Worm (Caenorhabditis elegans): ENCODE data around the gene F28A10.8.

F28A10.8 gene

DNA sequence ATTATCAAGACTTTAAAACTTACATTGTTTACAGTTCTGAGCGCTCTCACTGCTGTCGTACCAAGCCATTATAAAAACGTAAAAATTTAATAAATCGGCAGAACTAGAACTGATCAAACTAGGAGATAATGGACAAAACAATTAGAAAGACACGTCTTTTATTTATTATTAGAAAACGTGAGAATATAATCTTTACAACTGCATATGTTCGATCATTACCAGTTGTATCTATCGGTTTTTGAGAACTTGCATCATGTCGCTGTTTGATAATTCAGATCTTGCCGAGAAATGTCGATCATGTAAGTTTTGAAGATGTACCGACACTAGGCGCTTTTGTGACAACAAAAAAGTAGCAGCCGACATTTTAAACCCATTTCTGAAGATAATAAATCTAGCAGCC, 7.3 kb upstream of the F28A10.8 start, which contains the start of gene F28A10.7:
F28A10.7 (minus strand) TSS at position 101 of the 400 bp plus-strand sequence.
- TF ChIP-seq aly-2 (tag; optimal IDR thresholded peaks at IDR 0.05) (no peak), ceh-82 (tag; optimal IDR thresholded peaks at IDR 0.05) (no peak), nhr-237 (tag; optimal IDR thresholded peaks at IDR 0.05) (no peak), mbf-1 (tag; optimal IDR thresholded peaks at IDR 0.05) (no peak), elt-3 (tag; optimal IDR thresholded peaks at IDR 0.05) (no peak), mdl-1 (tag; optimal IDR thresholded peaks at IDR 0.05) (no peak), ZK546.5 (tag; optimal IDR thresholded peaks at IDR 0.05) (no peak), unc-55 (GFP tag; optimal IDR thresholded peaks at IDR 0.05) (no peak), elt-1 (tag; optimal IDR thresholded peaks at IDR 0.05) (no peak), lin-13 (GFP tag; optimal IDR thresholded peaks at IDR 0.05) (no peak), mab-5 (tag; optimal IDR thresholded peaks at IDR 0.05) (no peak), blmp-1 (tag; optimal IDR thresholded peaks at IDR 0.05; ENCODE audit: insufficient read depth) (no peak), lin-11 (tag; optimal IDR thresholded peaks at IDR 0.05) (no peak), egl-27 (tag; optimal IDR thresholded peaks at IDR 0.05) (no peak), nhr-25 (tag; optimal IDR thresholded peaks at IDR 0.05) (no peak), F13H6.1 (tag; optimal IDR thresholded peaks at IDR 0.05) (no peak), ama-1 (optimal IDR thresholded peaks at IDR 0.05) (no peak), nhr-23 (tag; optimal IDR thresholded peaks at IDR 0.05) (no peak), ztf-11 (tag; optimal IDR thresholded peaks at IDR 0.05) (no peak), unc-39 (tag; optimal IDR thresholded peaks at IDR 0.05) (no peak)

ce11 chrII:843971-844370, 5.7 kb upstream of the F28A10.8 start, which contains the start of gene F28A10.4:
TSS of gene F28A10.4 (plus strand) at chrII:844271.
- TF ChIP-seq unc-55 (GFP tag; optimal IDR thresholded peaks at IDR 0.05), result no peak
- no peak for TF ChIP-seq unc-62 (GFP tag; optimal IDR thresholded peaks at IDR 0.05)
- no peak for TF ChIP-seq ztf-1 (GFP tag; conservative IDR thresholded peaks at IDR 0.05)
- TF ChIP-seq aly-2 (tag; optimal IDR thresholded peaks at IDR 0.05), result no peak
- no peak for TF ChIP-seq ama-1 (optimal IDR thresholded peaks at IDR 0.05)
- no peak for TF ChIP-seq lin-13 (GFP tag; optimal IDR thresholded peaks at IDR 0.05)
- TF ChIP-seq alr-1 (tag; optimal IDR thresholded peaks at IDR 0.05), result no peak
- no peak for TF ChIP-seq lin-11 (tag; optimal IDR thresholded peaks at IDR 0.05)
- TF ChIP-seq nhr-25 (tag; optimal IDR thresholded peaks at IDR 0.05), result no peak
- TF ChIP-seq nhr-12 (tag; optimal IDR thresholded peaks at IDR 0.05), result no peak
- no peak for TF ChIP-seq gmeb-1 (tag; optimal IDR thresholded peaks at IDR 0.05)
- no peak for TF ChIP-seq R02D3.7 (tag; optimal IDR thresholded peaks at IDR 0.05)
- TF ChIP-seq blmp-1 (tag; optimal IDR thresholded peaks at IDR 0.05; ENCODE audit: insufficient read depth), result no peak
- no peak for TF ChIP-seq unc-39 (tag; optimal IDR thresholded peaks at IDR 0.05)
- no peak for TF ChIP-seq nhr-11 (tag; optimal IDR thresholded peaks at IDR 0.05)
- no peak for TF ChIP-seq elt-1 (tag; optimal IDR thresholded peaks at IDR 0.05)

DNA sequence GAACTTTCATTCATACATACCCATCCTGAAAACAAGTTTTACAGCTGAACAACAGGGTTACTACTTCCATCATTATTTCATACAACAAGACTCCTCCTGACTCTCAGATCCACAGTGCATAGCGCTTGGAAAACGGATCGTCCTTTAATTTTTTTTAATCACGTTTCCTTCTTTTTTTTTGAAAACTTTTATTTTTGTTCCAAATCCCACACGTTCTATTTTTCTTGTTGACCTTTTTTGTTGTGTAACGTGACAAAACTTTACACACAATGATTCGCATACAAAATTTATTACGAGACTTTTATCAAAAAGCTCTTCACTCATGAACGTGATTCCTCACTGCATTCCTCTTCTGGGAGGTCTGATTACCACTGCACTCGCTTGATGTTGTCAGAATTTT, 1.8 kb upstream of the F28A10.8 start, which contains the start of gene clc-33:
clc-33 (plus strand) TSS at position 301 of the 400 bp plus-strand sequence.
- TF ChIP-seq lin-13 (GFP tag; optimal IDR thresholded peaks at IDR 0.05), result no peak

DNA sequence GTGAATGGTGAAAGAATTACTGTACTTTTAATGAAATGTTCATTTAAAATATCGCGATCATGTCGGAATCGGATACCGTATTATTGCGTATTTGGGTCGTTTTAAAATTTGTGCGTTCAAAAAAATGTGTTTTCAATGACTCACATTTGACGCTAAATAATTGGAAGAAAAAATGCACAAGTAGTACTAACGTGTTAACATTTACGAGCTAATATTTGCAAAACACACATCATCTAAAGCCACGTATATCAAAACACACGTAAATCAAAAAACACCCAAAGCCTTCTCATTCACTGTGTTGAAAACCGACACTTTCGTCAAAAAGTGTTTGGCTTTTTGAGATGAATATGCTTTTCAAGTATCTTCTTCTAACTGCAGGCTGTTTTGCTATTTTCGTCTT, 12.8 kb downstream of the F28A10.8 start, which contains the start of gene F28A10.1:
F28A10.1 (plus strand) TSS at position 301 of the 400 bp plus-strand sequence.
- TF ChIP-seq nhr-25 (tag; optimal IDR thresholded peaks at IDR 0.05) (no peak), sma-3 (GFP tag; optimal IDR thresholded peaks at IDR 0.05) (no peak), lin-39 (tag; optimal IDR thresholded peaks at IDR 0.05) (no peak), aly-2 (tag; optimal IDR thresholded peaks at IDR 0.05) (no peak), lsy-2 (tag; optimal IDR thresholded peaks at IDR 0.05) (no peak), crh-2 (tag; optimal IDR thresholded peaks at IDR 0.05) (no peak), ceh-16 (tag; optimal IDR thresholded peaks at IDR 0.05) (no peak), elt-3 (tag; optimal IDR thresholded peaks at IDR 0.05) (no peak), C34F6.9 (tag; optimal IDR thresholded peaks at IDR 0.05) (no peak)

- no peak for TF ChIP-seq dmd-4 (tag; optimal IDR thresholded peaks at IDR 0.05)
Observed at ce11 chrII:823529-823928, 14.8 kb downstream of the F28A10.8 start, which contains the start of gene F46F5.10. TSS of gene F46F5.10 (plus strand) at chrII:823829.
